Worm (Caenorhabditis elegans): ENCODE data around the gene clec-147.

The clec-147 gene

DNA sequence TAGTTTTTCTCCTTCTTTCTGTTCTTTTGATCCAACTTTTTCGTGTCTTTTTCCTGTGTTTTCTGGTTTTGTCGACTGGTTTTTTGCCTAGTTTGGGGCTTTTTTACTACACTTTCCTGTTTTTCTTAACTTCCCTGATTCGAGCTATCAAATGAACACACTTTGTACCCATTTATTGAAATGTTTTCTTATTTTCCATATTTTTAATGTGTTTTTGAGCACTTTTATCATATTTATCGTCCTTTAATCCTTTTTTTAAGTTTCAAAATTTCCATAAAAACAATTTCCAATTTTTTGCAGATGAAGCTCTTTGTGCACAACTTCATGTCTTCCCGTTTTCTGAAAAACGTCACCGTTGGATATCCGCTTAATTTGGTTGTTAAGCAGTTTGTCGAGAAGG lies 3.6 kb downstream of the clec-147 start, which contains the start of gene C04H5.1:
Gene C04H5.1, plus strand, starts transcription at position 301 of the 400 bp plus-strand sequence.
- no peak for TF ChIP-seq unc-62 (GFP tag; optimal IDR thresholded peaks at IDR 0.05)

DNA sequence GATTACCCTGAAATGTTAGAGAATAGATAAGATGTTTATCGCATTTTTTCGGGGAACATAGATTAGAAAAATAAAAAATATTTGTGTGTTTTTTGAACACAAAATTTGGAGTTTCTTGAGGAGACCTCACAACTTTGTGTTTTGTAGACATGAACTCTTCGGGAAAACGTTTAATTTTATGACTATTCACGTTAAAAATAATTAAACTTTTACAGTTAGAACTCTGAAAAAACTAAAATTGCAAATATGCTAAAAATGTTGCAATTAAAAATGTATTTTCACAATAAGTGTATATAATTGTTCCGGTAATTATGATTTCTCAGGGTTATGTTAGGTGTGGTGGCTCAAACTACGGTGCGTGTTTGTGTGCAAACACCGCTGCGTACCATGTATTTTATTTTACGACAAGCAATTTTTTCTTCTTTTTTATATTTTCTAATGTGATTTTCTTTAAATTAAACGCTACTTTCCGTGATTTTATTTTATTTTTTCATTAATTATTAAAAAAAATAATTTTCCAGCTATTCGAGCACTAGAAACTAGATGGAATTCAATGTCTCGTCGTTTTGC lies 9.3 kb downstream of the clec-147 start, which contains the start of the genes F57C2.5 and spat-1:
Gene F57C2.5, minus strand, starts transcription at position 7 of the 570 bp plus-strand sequence.
Gene spat-1, plus strand, starts transcription at position 520 of the 570 bp plus-strand sequence.
- TF ChIP-seq unc-62 (GFP tag; optimal IDR thresholded peaks at IDR 0.05): no peak

DNA sequence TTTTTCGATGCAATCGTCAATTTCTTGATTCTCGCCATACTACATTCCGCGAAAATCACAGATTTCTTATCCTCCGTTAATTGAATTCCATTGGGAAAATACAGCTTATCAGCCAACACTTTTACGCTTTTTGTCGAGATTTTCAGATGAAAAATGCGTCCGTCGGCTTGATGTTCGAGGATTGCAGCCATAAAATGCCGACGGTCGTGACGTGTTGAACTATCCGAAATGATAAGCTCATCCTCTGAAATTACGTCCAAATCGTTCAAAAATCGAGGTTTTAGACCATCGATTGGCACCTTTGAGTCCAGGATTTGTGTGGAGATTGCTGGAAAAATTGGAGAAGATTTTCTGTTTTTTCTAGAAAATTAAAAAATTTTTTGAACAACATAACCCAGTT lies 10.5 kb downstream of the clec-147 start:
- TF ChIP-seq unc-62 (GFP tag; optimal IDR thresholded peaks at IDR 0.05): no peak

DNA sequence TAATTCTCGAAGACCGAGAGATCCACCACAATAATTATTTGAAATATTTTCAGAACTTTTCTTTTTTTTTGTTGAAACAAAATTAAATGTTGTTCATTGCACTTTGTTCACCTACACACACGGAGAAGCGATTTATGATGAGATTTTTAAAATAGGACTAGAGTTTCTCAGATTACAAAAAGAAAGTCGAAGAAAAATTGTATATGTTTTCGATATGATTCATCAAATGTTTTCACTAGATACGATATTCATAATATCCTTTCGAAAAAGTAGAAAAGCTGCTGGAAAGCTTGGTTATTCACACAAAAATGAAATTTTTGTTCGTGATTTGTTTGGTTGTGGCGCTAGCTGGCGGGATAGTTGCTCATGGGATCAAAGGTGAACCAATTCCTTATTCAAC lies 12.6 kb downstream of the clec-147 start, which contains the start of gene F57C2.4:
Gene F57C2.4, plus strand, starts transcription at position 301 of the 400 bp plus-strand sequence.
- no peak for TF ChIP-seq unc-62 (GFP tag; optimal IDR thresholded peaks at IDR 0.05)

DNA sequence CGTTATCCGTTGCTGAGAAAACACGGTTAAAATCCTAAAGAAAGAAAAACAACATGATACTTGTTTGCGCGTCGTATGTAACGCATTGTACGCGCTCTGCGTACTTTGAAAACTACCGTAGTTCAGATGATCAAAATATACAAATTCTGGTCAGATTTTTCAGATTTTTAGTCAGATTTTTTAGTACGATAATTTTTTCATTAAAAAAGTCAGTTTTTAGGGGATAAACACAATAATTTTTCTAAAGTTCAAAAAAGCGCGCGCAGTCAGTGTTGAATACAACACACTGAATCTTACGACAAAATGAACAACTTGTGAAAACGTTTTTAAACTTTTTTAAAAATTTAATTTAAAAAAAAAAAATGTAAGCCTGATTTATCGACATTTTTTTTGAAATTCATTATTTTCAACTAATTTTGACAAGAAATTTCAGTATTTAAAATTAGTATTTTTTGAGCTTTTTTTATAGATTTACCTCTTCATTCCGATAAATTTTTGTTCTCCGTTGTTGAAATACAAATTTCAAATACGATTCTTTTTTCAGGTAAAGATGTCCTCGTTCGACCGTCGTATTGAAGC lies 13.9 kb downstream of the clec-147 start, which contains the start of gene pot-2:
Gene pot-2, plus strand, starts transcription at position 529 of the 579 bp plus-strand sequence.
- TF ChIP-seq unc-62 (GFP tag; optimal IDR thresholded peaks at IDR 0.05): no peak

DNA sequence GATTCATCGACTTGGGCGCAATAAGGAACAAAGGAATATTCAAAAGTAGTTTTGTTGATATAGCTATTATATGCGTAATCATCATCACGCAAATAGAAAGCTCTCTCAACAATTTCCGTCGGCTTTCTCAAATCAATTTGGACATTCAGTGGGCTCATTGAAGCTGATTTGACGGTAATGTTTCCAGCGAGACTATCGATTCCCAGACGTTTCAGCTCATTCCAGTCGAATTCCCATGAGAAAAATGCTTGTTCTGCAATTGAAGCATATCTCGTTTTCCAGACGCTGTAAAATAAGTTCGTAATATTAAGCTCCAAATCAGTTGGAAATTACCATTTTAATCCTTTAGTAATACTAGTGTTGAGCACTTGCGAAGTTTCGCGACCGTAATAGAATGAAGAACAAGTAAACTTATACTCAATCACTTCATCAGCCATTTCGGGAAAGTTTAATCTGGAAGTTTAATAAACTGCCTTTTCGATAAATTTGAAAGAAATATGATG lies 14.5 kb downstream of the clec-147 start, which contains the start of gene btb-20:
Gene btb-20, minus strand, starts transcription at position 453 of the 503 bp plus-strand sequence.
- no peak for TF ChIP-seq unc-62 (GFP tag; optimal IDR thresholded peaks at IDR 0.05)

DNA sequence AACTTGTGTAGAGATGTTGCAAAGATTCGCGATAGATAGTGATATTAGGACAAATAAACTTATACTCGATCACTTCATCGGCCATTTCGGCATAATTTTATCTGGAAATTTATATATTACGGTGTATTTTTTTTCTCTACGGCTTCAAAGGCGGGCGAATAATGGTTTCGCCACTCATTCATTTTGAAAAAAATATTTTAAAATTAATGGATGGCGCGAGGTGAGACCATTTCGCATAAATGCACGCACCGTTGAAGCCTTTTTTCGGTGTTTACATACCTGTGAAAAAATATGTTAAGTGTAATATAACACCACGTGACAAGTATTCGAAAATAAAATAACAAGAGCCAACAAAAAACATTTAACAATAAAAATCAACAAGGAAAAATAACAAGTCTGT lies 15.6 kb downstream of the clec-147 start, which contains the start of gene btb-19:
Gene btb-19, minus strand, starts transcription at position 101 of the 400 bp plus-strand sequence.
- no peak for TF ChIP-seq unc-62 (GFP tag; optimal IDR thresholded peaks at IDR 0.05)

DNA sequence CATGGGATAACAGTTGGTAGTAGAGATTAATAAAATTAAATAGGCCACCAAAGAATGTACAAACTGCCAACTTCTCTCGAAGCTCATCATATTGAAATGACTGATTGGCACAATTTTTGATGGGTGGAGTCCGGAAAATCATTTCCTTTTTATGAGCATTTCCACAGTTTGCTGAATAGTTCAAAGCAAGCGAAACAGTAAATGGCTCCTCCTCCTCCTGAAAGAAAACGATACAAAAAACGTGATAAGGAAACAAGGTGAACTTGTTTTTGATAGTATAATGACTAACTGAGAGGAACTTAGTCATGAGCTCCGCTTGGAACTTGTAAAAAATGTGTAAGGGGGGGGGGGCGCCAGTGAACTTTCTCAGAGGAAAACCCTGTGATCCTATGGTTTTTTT lies 22.6 kb downstream of the clec-147 start, which contains the start of gene K10H10.9:
Gene K10H10.9, minus strand, starts transcription at position 101 of the 400 bp plus-strand sequence.
- no peak for TF ChIP-seq unc-62 (GFP tag; optimal IDR thresholded peaks at IDR 0.05)

DNA sequence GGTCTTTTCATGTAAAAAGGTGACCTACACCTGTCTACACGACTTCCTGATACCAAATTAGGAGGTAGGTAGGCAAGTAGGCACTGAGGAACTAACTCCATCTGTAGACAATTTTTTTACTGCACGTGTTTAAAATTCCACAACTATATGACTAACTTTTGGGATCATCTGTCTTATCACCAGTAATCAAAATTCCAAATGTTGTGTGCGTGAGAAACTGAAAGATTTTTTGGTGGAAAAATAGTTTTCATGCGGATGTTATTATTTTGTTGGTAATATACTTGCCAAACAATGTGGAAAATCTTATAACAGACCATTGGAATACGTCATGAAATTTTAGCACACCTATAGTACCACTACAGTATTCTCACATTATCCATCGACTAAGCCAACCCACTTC lies 26.4 kb downstream of the clec-147 start, which contains the start of gene K10H10.13:
Gene K10H10.13, minus strand, starts transcription at position 101 of the 400 bp plus-strand sequence.
- no peak for TF ChIP-seq unc-62 (GFP tag; optimal IDR thresholded peaks at IDR 0.05)

DNA sequence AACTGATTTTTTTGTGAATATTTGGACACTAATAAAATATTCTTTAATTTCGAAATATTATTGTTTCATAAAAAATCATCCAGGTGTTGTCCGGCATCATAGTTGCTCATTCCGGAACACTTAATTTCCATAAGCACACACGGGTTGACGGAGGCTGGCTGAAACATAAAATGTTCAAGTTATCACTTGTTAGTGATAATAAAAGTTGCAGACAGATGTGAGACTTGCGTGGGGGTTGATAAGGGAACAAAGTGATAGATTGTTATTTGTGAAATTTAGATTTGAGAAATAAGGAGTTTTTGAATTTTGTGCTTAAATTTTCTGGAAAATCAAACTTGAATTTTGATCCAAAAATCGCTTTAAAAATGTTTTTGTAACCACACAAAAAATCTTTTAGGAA lies 27.5 kb downstream of the clec-147 start:
- no peak for TF ChIP-seq unc-62 (GFP tag; optimal IDR thresholded peaks at IDR 0.05)

DNA sequence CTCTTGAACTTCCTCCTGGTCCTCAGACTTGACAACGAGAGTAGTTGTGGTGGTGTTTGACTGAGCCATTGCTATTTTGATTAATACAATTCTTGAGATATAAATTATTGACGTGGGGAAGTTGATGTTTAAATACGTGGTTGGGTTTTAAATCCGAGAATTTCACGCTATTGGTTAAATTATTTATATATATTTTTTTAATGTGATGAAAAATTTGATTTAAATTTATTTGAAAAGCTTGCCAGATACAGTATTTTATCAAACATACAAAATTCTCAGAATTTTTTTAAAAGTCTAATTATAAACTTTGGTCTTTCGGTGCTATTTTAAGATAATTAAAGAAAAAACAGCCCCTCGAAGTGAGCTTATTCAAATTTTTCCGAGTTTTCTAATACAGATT lies 30.1 kb downstream of the clec-147 start, which contains the start of the genes K10H10.7 and K10H10.10:
Gene K10H10.7, minus strand, starts transcription at position 101 of the 400 bp plus-strand sequence.
Gene K10H10.10, plus strand, starts transcription at position 204 of the 400 bp plus-strand sequence.
- TF ChIP-seq unc-62 (GFP tag; optimal IDR thresholded peaks at IDR 0.05): no peak

DNA sequence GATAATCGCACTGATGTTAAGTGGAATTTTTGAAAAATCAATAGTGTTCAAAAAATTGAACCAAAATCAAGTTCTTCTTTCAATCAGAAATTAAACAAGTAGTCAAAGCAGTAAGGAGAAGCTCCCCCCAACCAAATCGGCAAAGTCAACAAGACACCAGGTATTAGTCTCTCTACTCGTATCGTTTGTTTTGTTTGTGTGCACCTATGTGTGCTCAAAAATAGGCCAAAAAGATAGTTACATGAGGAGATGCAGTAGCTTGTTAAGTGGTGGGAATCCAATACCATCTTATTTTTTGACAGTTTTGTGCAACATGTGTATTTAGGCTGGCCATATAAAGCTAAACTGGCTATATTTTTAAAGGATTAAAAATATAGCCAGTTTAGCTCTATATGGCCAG lies 31.4 kb downstream of the clec-147 start, which contains the start of gene K10H10.12:
Gene K10H10.12, minus strand, starts transcription at position 101 of the 400 bp plus-strand sequence.
- no peak for TF ChIP-seq unc-62 (GFP tag; optimal IDR thresholded peaks at IDR 0.05)

DNA sequence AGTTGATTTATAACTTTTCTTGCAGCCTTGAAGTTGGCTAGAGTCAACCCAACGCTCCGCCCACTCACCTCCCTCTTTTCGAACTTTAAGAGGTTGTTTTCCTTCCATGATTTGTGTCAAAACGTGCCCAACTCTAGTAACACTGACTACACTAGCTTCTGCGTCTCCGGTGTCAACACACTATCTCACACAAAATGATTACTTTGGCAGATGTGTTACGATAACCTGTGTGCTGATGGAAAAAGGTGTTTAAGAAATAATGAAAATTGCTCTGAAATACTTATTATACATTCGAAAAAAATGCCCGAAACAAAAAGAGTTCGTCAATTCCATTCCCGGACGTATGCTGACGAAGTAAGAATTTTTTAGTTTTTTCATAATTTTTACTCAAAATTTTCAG lies 34.6 kb downstream of the clec-147 start, which contains the start of gene K10H10.6:
Gene K10H10.6, plus strand, starts transcription at position 301 of the 400 bp plus-strand sequence.
- TF ChIP-seq unc-62 (GFP tag; optimal IDR thresholded peaks at IDR 0.05): no peak

DNA sequence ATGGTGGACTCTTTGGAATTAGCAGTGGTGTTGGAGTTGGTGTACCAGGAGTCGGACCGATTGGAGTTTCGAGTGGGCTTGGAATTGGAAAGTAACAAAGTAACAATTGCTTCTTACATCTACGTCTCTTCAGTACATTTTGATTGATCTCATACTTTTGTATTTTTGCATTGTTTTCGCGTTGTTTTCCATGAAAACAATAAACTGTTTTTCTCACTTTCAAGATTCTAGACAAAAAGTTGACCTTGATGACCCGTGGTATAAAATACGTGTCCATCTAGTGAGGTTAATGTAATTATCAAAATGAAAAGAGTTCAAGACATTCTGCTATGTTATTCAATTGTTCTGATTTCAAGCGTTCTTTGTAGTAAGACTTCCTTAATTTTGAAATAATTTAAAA lies 36.2 kb downstream of the clec-147 start, which contains the start of gene K10H10.5:
Gene K10H10.5, plus strand, starts transcription at position 301 of the 400 bp plus-strand sequence.
- no peak for TF ChIP-seq unc-62 (GFP tag; optimal IDR thresholded peaks at IDR 0.05)

DNA sequence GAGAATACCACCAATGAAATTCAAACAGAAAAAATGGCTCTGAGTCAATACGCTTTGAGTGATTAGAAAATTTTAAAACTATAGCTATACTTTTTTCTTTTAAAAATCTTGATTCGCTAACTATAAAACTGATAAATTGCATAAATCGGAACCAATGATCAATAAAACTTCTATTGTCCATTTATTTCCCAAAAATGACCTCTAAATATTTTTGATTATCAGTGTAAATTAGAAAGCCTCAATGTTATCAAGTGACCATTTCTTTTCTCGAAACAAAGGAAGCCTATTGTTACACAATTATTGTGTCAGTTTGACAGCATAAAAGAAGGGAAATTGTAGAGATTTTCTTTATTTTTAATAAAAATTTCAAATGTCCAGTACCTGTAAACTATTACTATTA lies 37.5 kb downstream of the clec-147 start, which contains the start of gene K10H10.4:
Gene K10H10.4, plus strand, starts transcription at position 301 of the 400 bp plus-strand sequence.
- TF ChIP-seq unc-62 (GFP tag; optimal IDR thresholded peaks at IDR 0.05): no peak

DNA sequence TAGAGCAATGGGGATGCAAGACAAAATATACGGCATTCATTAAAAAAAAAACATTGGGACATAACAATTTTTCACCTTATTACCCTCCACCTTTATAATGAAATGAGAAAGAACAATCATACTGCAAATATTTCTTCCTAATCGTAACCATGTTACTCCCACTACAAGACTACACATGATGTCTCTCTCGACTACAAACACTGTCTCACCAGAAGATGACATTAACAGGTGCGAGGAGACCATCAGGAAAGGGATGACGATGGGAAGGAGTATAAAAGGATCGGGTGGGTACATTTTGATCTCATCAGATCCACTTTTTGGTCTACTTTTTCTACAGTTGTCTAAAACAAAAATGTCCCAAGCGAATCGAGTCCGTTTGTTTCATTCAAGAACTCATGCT lies 39.8 kb downstream of the clec-147 start, which contains the start of gene dhs-8:
Gene dhs-8, plus strand, starts transcription at position 179 of the 400 bp plus-strand sequence.
- no peak for TF ChIP-seq unc-62 (GFP tag; optimal IDR thresholded peaks at IDR 0.05)

Data from whole organism, dauer.